Worm (Caenorhabditis elegans) whole organism, young adult: ENCODE data around the gene cest-17.

Experiments used
- B0035.1 ChIP-seq: sonication (generic microtip); optimal IDR thresholded peaks from 2 replicates; lab custom pipeline; 2016; ENCODE audit warnings: missing genetic modification characterization, mild to moderate bottlenecking, missing compliant biosample characterization, missing genotype, missing genetic modification reagents
- B0261.1 ChIP-seq: sonication (generic microtip); optimal IDR thresholded peaks from 2 replicates; lab custom pipeline; 2016; ENCODE audit warnings: mild to moderate bottlenecking, missing genetic modification characterization, moderate library complexity, missing compliant biosample characterization
- B0336.3 ChIP-seq: fragments of 200-800 bp; sonication (Bioruptor generic); IDR thresholded peaks from 2 replicates; pipeline ENCODE4 v1.3.6; 2022; ENCODE audit warnings: missing genetic modification characterization, missing compliant biosample characterization
- D2030.7 ChIP-seq: fragments of 200-800 bp; sonication (Bioruptor generic); IDR thresholded peaks from 2 replicates; pipeline ENCODE4 v1.3.6; 2022; ENCODE audit warnings: missing genetic modification reagents, missing genetic modification characterization, missing compliant biosample characterization
- F37B4.10 ChIP-seq: fragments of 200-800 bp; sonication (Bioruptor generic); IDR thresholded peaks from 2 replicates; pipeline ENCODE4 v1.3.6; 2022; ENCODE audit warnings: missing genetic modification characterization, missing compliant biosample characterization
- Y67H2A.10 ChIP-seq: fragments of 200-800 bp; sonication (Bioruptor generic); conservative IDR thresholded peaks from 2 replicates; pipeline ENCODE4 v1.3.6; 2022; ENCODE audit warnings: missing genetic modification reagents, missing genetic modification characterization, missing compliant biosample characterization
- athp-1 ChIP-seq: sonication (generic microtip); optimal IDR thresholded peaks from 2 replicates; lab custom pipeline; 2017; ENCODE audit warnings: mild to moderate bottlenecking, missing genetic modification characterization, missing compliant biosample characterization
- attf-5 ChIP-seq: fragments of 200-800 bp; sonication (Bioruptor generic); optimal IDR thresholded peaks from 2 replicates; lab custom pipeline; 2018; ENCODE audit warnings: mild to moderate bottlenecking, missing genetic modification characterization, missing compliant biosample characterization
- attf-6 ChIP-seq: fragments of 200-800 bp; sonication (Bioruptor generic); IDR thresholded peaks from 2 replicates; pipeline ENCODE4 v1.3.6; 2022; ENCODE audit warnings: missing genetic modification reagents, missing genetic modification characterization, missing compliant biosample characterization
- bed-2 ChIP-seq: fragments of 200-800 bp; sonication (Bioruptor generic); IDR thresholded peaks from 2 replicates; pipeline ENCODE4 v1.3.6; 2022; ENCODE audit warnings: missing genetic modification reagents, missing genetic modification characterization, missing compliant biosample characterization
- cebp-2 ChIP-seq: fragments of 200-800 bp; sonication (Bioruptor generic); IDR thresholded peaks from 2 replicates; pipeline ENCODE4 v1.3.6; 2022; ENCODE audit warnings: missing genetic modification characterization, missing compliant biosample characterization
- ceh-58 ChIP-seq: fragments of 200-800 bp; sonication (Bioruptor generic); IDR thresholded peaks from 2 replicates; pipeline ENCODE4 v1.3.6; 2022; ENCODE audit warnings: missing genetic modification characterization, missing compliant biosample characterization
- ceh-79 ChIP-seq: sonication (generic microtip); optimal IDR thresholded peaks from 2 replicates; lab custom pipeline; 2017; ENCODE audit warnings: mild to moderate bottlenecking, missing genetic modification characterization, missing compliant biosample characterization
- ceh-91 ChIP-seq: fragments of 200-800 bp; sonication (Bioruptor generic); IDR thresholded peaks from 2 replicates; pipeline ENCODE4 v1.3.6; 2022; ENCODE audit warnings: missing genetic modification reagents, missing genetic modification characterization, missing compliant biosample characterization
- egl-18 ChIP-seq: fragments of 200-800 bp; sonication (Bioruptor generic); IDR thresholded peaks from 2 replicates; pipeline ENCODE4 v1.3.6; 2022; ENCODE audit warnings: missing genetic modification reagents, missing genetic modification characterization, missing compliant biosample characterization
- ekl-4 ChIP-seq: fragments of 200-800 bp; sonication (Bioruptor generic); IDR thresholded peaks from 2 replicates; pipeline ENCODE4 v1.3.6; 2022; ENCODE audit warnings: missing genetic modification reagents, missing genetic modification characterization, missing compliant biosample characterization
- ets-4 ChIP-seq: fragments of 200-800 bp; sonication (Bioruptor generic); optimal IDR thresholded peaks from 2 replicates; lab custom pipeline; 2018; ENCODE audit warnings: mild to moderate bottlenecking, missing genetic modification characterization, missing compliant biosample characterization
- him-1 ChIP-seq: sonication (generic microtip); optimal IDR thresholded peaks from 2 replicates; lab custom pipeline; 2016; ENCODE audit warnings: missing genotype, missing genetic modification reagents, missing genetic modification characterization, missing compliant biosample characterization
- hlh-26 ChIP-seq: fragments of 200-800 bp; sonication (Bioruptor generic); conservative IDR thresholded peaks from 2 replicates; pipeline ENCODE4 v1.3.6; 2022; ENCODE audit warnings: missing genetic modification reagents, missing genetic modification characterization, missing compliant biosample characterization
- hrde-1 ChIP-seq: sonication (generic microtip); optimal IDR thresholded peaks from 2 replicates; lab custom pipeline; 2016; ENCODE audit warnings: missing genetic modification characterization, mild to moderate bottlenecking, missing compliant biosample characterization, moderate library complexity, missing genotype, missing genetic modification reagents, borderline replicate concordance
- hsf-1 ChIP-seq: fragments of 200-800 bp; sonication (Bioruptor generic); IDR thresholded peaks from 2 replicates; pipeline ENCODE4 v1.3.6; 2022; ENCODE audit warnings: missing genetic modification reagents, missing genetic modification characterization, missing compliant biosample characterization
- lag-1 ChIP-seq: fragments of 200-800 bp; sonication (Bioruptor generic); IDR thresholded peaks from 2 replicates; pipeline ENCODE4 v1.3.6; 2022; ENCODE audit warnings: missing genetic modification reagents, missing genetic modification characterization, missing compliant biosample characterization
- let-607 ChIP-seq, 2 experiments: fragments of 200-800 bp in 1 of 2; sonication (Bioruptor generic) in 1 of 2; sonication (generic microtip) in 1 of 2; optimal IDR thresholded peaks; 2 replicates each; lab custom pipeline; 2016 to 2018; ENCODE audit warnings: mild to moderate bottlenecking in 2 of 2, missing compliant biosample characterization in 2 of 2, missing genetic modification characterization in 2 of 2, moderate library complexity in 2 of 2, missing genotype in 1 of 2
- lin-26 ChIP-seq: fragments of 200-800 bp; sonication (Bioruptor generic); IDR thresholded peaks from 2 replicates; pipeline ENCODE4 v1.3.6; 2022; ENCODE audit warnings: missing genetic modification reagents, missing genetic modification characterization, missing compliant biosample characterization
- lsl-1 ChIP-seq: fragments of 200-800 bp; sonication (Bioruptor generic); optimal IDR thresholded peaks from 2 replicates; lab custom pipeline; 2018; ENCODE audit warnings: mild to moderate bottlenecking, missing genetic modification characterization, moderate library complexity, missing compliant biosample characterization
- madf-6 ChIP-seq: fragments of 200-800 bp; sonication (Bioruptor generic); IDR thresholded peaks from 2 replicates; pipeline ENCODE4 v1.3.6; 2022; ENCODE audit warnings: missing genetic modification reagents, missing genetic modification characterization, missing compliant biosample characterization
- madf-8 ChIP-seq: fragments of 200-800 bp; sonication (Bioruptor generic); conservative IDR thresholded peaks from 2 replicates; pipeline ENCODE4 v1.3.6; 2022; ENCODE audit warnings: missing genetic modification reagents, missing genetic modification characterization, missing compliant biosample characterization
- mes-4 ChIP-seq: sonication (generic microtip); optimal IDR thresholded peaks from 2 replicates; lab custom pipeline; 2016; ENCODE audit warnings: missing genotype, missing genetic modification characterization, missing compliant biosample characterization
- mxl-1 ChIP-seq: sonication (generic microtip); optimal IDR thresholded peaks from 2 replicates; lab custom pipeline; 2016; ENCODE audit warnings: missing genetic modification characterization, missing compliant biosample characterization
- nfyb-1 ChIP-seq: fragments of 200-800 bp; sonication (Bioruptor generic); IDR thresholded peaks from 2 replicates; pipeline ENCODE4 v1.3.6; 2022; ENCODE audit warnings: missing genetic modification reagents, missing genetic modification characterization, missing compliant biosample characterization
- nhr-80 ChIP-seq: sonication (generic microtip); optimal IDR thresholded peaks from 2 replicates; lab custom pipeline; 2016; ENCODE audit warnings: missing genetic modification characterization, missing compliant biosample characterization
- pbrm-1 ChIP-seq: fragments of 200-800 bp; sonication (Bioruptor generic); IDR thresholded peaks from 2 replicates; pipeline ENCODE4 v1.3.6; 2022; ENCODE audit warnings: missing genetic modification reagents, missing genetic modification characterization, missing compliant biosample characterization
- pha-4 ChIP-seq: fragments of 150-350 bp; sonication (generic microtip); optimal IDR thresholded peaks from 2 replicates; lab custom pipeline; 2014; ENCODE audit warnings: missing biosample characterization, missing genetic modification reagents, missing genetic modification characterization
- sea-2 ChIP-seq: fragments of 200-800 bp; sonication (Bioruptor generic); IDR thresholded peaks from 2 replicates; pipeline ENCODE4 v1.3.6; 2022; ENCODE audit warnings: missing genetic modification characterization, missing compliant biosample characterization
- snpc-4 ChIP-seq, 5 experiments: fragments of 150-350 bp in 1 of 5; sonication (generic microtip) in 4 of 5; optimal IDR thresholded peaks; 2 replicates each; lab custom pipeline; 2014 to 2018; ENCODE audit warnings: missing genetic modification characterization in 5 of 5, missing biosample characterization in 3 of 5, antibody characterized with exemption in 2 of 5, mild to moderate bottlenecking in 2 of 5, missing compliant biosample characterization in 2 of 5, missing genotype in 2 of 5, moderate library complexity in 2 of 5, missing genetic modification reagents in 1 of 5
- somi-1 ChIP-seq: fragments of 200-800 bp; sonication (Bioruptor generic); optimal IDR thresholded peaks from 2 replicates; lab custom pipeline; 2018; ENCODE audit warnings: mild to moderate bottlenecking, missing genetic modification characterization, missing compliant biosample characterization
- tbx-9 ChIP-seq: sonication (generic microtip); optimal IDR thresholded peaks from 2 replicates; lab custom pipeline; 2016; ENCODE audit warnings: borderline replicate concordance, missing genetic modification characterization, inconsistent platforms, missing compliant biosample characterization
- unc-130 ChIP-seq: sonication (generic microtip); optimal IDR thresholded peaks from 2 replicates; lab custom pipeline; 2016; ENCODE audit warnings: missing genetic modification reagents, missing genetic modification characterization, missing compliant biosample characterization
- ztf-25 ChIP-seq: fragments of 200-800 bp; sonication (Bioruptor generic); IDR thresholded peaks from 2 replicates; pipeline ENCODE4 v1.3.6; 2022; ENCODE audit warnings: missing genetic modification reagents, missing genetic modification characterization, missing compliant biosample characterization

The cest-17 gene

DNA sequence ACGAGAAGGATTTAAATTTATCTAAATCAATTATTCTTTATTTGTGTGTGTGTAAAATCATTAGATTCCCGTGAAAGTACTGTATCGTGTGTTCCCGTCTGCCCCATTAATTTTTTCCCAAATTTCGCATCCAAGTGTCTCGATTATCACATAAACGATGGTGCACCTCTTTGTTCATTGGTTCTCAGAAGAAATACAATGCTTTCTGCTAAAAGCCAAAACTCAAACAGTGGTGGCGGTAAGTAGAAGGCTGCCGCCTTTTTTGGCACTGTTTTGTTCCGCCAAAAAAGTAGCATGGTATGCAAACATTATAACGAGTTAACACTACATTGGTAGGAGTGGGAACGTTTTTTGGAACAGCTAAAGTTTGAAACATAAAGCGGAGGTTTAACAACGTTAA, 20.3 kb downstream of the cest-17 start:
- TF ChIP-seq pbrm-1 (GFP tag; lab: Robert Waterston, UW) (no peak), let-607 (tag; optimal IDR thresholded peaks at IDR 0.05; lab: Kevin White, UChicago) (no peak), ets-4 (no peak), somi-1 (GFP tag; lab: Kevin White, UChicago) (no peak), ceh-58 (no peak), egl-18 (GFP tag; lab: Robert Waterston, UW) (no peak), ekl-4 (GFP tag; lab: Robert Waterston, UW) (0 out of 2 replicates have a peak, but pooled peaks have one; percentile 33), lin-26 (GFP tag; lab: Robert Waterston, UW) (peak; percentile 64; the same call in 1 of the 2 replicates), attf-6 (GFP tag; lab: Robert Waterston, UW) (peak; percentile 62; the same call in 1 of the 2 replicates), hrde-1 (tag; lab: Kevin White, UChicago) (peak; percentile 80), lsl-1 (GFP tag; lab: Kevin White, UChicago) (peak; percentile 10), cebp-2 (GFP tag; lab: Robert Waterston, UW) (0 out of 2 replicates have a peak, but pooled peaks have one; percentile 57), hsf-1 (GFP tag; lab: Robert Waterston, UW) (peak; percentile 72; the same call in 1 of the 2 replicates), B0035.1 (no peak), F37B4.10 (GFP tag; lab: Robert Waterston, UW) (0 out of 2 replicates have a peak, but pooled peaks have one; percentile 19), ceh-79 (tag; lab: Kevin White, UChicago) (peak; percentile 28), madf-6 (GFP tag; lab: Robert Waterston, UW) (peak; percentile 36; the same call in 1 of the 2 replicates), nfyb-1 (GFP tag; lab: Robert Waterston, UW) (0 out of 2 replicates have a peak, but pooled peaks have one; percentile 53), lag-1 (no peak), mxl-1 (no peak), ceh-91 (no peak), bed-2 (GFP tag; lab: Robert Waterston, UW) (no peak), ztf-25 (GFP tag; lab: Robert Waterston, UW) (0 out of 2 replicates have a peak, but pooled peaks have one; percentile 63), him-1 (tag; lab: Kevin White, UChicago) (peak; percentile 36), snpc-4 (GFP tag; optimal IDR thresholded peaks at IDR 0.05; lab: Kevin White, UChicago) (no peak), snpc-4 (tag; optimal IDR thresholded peaks at IDR 0.05; lab: Kevin White, UChicago) (peak in 1 of 4 experiments; percentile 15), athp-1 (peak; percentile 43), D2030.7 (GFP tag; lab: Robert Waterston, UW) (peak; percentile 28; the same call in 1 of the 2 replicates), unc-130 (GFP tag; lab: Kevin White, UChicago) (peak; percentile 17), B0336.3 (GFP tag; lab: Robert Waterston, UW) (peak; percentile 75)

- no peak for TF ChIP-seq attf-5 (GFP tag; lab: Kevin White, UChicago)
- TF ChIP-seq hlh-26 (GFP tag; lab: Robert Waterston, UW): no peak
- no peak for TF ChIP-seq D2030.7 (GFP tag; lab: Robert Waterston, UW)
- no peak for TF ChIP-seq nhr-80 (tag; lab: Kevin White, UChicago)
- TF ChIP-seq pha-4 (tag; lab: Kevin White, UChicago): no peak
- TF ChIP-seq B0261.1 (tag; lab: Kevin White, UChicago): no peak
- no peak for TF ChIP-seq sea-2
- TF ChIP-seq tbx-9 (tag; lab: Kevin White, UChicago): no peak
- TF ChIP-seq cebp-2 (GFP tag; lab: Robert Waterston, UW): no peak
- no peak for TF ChIP-seq ceh-91
- TF ChIP-seq madf-8 (GFP tag; lab: Robert Waterston, UW): no peak
- TF ChIP-seq Y67H2A.10: no peak
- no peak for TF ChIP-seq him-1 (tag; lab: Kevin White, UChicago)
- TF ChIP-seq let-607 (tag; optimal IDR thresholded peaks at IDR 0.05; lab: Kevin White, UChicago): no peak
- no peak for TF ChIP-seq pbrm-1 (GFP tag; lab: Robert Waterston, UW)
- no peak for TF ChIP-seq mes-4 (tag; lab: Kevin White, UChicago)
- no peak for TF ChIP-seq lin-26 (GFP tag; lab: Robert Waterston, UW)
- TF ChIP-seq, all 124 proteins: peak for 0
Measured at ce11 chrV:8224634-8225033, 21.5 kb downstream of the cest-17 start, which contains the start of gene pax-1. pax-1 (plus strand) TSS chrV:8224934.
